Worm (Caenorhabditis elegans) whole organism, young adult: ENCODE measurements around the gene txt-13.

Experiments used
- C06A6.2 ChIP-seq: fragments of 200-800 bp; sonication (Bioruptor generic); conservative IDR thresholded peaks from 2 replicates; pipeline ENCODE4 v1.3.6; 2022; ENCODE audit warnings: missing genetic modification characterization, missing compliant biosample characterization
- F23B12.7 ChIP-seq: sonication (generic microtip); optimal IDR thresholded peaks from 2 replicates; lab custom pipeline; 2017; ENCODE audit warnings: missing genetic modification characterization, mild to moderate bottlenecking, missing compliant biosample characterization, antibody characterized with exemption, moderate library complexity; ENCODE audit not compliant: insufficient read depth
- F39B2.1 ChIP-seq: fragments of 200-800 bp; sonication (Bioruptor generic); IDR thresholded peaks from 2 replicates; pipeline ENCODE4 v1.3.6; 2022; ENCODE audit warnings: missing genetic modification reagents, missing genetic modification characterization, missing compliant biosample characterization
- Y53G8AR.9 ChIP-seq: fragments of 200-800 bp; sonication (Bioruptor generic); conservative IDR thresholded peaks from 2 replicates; pipeline ENCODE4 v1.3.6; 2022; ENCODE audit warnings: missing genetic modification reagents, missing genetic modification characterization, missing compliant biosample characterization
- ZK185.1 ChIP-seq: sonication (generic microtip); optimal IDR thresholded peaks from 2 replicates; lab custom pipeline; 2016; ENCODE audit warnings: mild to moderate bottlenecking, missing genetic modification characterization, missing compliant biosample characterization; ENCODE audit not compliant: poor library complexity, severe bottlenecking
- attf-3 ChIP-seq: fragments of 200-800 bp; sonication (Bioruptor generic); conservative IDR thresholded peaks from 2 replicates; pipeline ENCODE4 v1.3.6; 2022; ENCODE audit warnings: missing genetic modification reagents, missing genetic modification characterization, missing compliant biosample characterization
- attf-5 ChIP-seq: fragments of 200-800 bp; sonication (Bioruptor generic); optimal IDR thresholded peaks from 2 replicates; lab custom pipeline; 2018; ENCODE audit warnings: mild to moderate bottlenecking, missing genetic modification characterization, missing compliant biosample characterization
- bed-1 ChIP-seq: fragments of 200-800 bp; sonication (Bioruptor generic); IDR thresholded peaks from 2 replicates; pipeline ENCODE4 v1.3.6; 2022; ENCODE audit warnings: missing genetic modification reagents, missing genetic modification characterization, missing compliant biosample characterization
- cebp-1 ChIP-seq, 2 experiments: fragments of 200-800 bp in 1 of 2; sonication (Bioruptor generic) in 1 of 2; sonication (generic microtip) in 1 of 2; IDR thresholded peaks in 1 of 2; optimal IDR thresholded peaks in 1 of 2; 2 replicates each; pipeline versions ENCODE4 v1.3.6 to Lab custom; 2017 to 2022; ENCODE audit warnings: missing compliant biosample characterization in 2 of 2, missing genetic modification characterization in 2 of 2, mild to moderate bottlenecking in 1 of 2, missing genetic modification reagents in 1 of 2, moderate library complexity in 1 of 2
- ceh-100 ChIP-seq: fragments of 200-800 bp; sonication (Bioruptor generic); IDR thresholded peaks from 2 replicates; pipeline ENCODE4 v1.3.6; 2022; ENCODE audit warnings: missing genetic modification reagents, missing genetic modification characterization, missing compliant biosample characterization
- ceh-27 ChIP-seq: fragments of 200-800 bp; sonication (Bioruptor generic); optimal IDR thresholded peaks from 2 replicates; lab custom pipeline; 2018; ENCODE audit warnings: mild to moderate bottlenecking, missing genetic modification characterization, moderate library complexity, missing compliant biosample characterization
- dox-1 ChIP-seq: fragments of 200-800 bp; sonication (Bioruptor generic); IDR thresholded peaks from 2 replicates; pipeline ENCODE4 v1.3.6; 2022; ENCODE audit warnings: missing genetic modification reagents, missing genetic modification characterization, missing compliant biosample characterization
- egl-18 ChIP-seq: fragments of 200-800 bp; sonication (Bioruptor generic); IDR thresholded peaks from 2 replicates; pipeline ENCODE4 v1.3.6; 2022; ENCODE audit warnings: missing genetic modification reagents, missing genetic modification characterization, missing compliant biosample characterization
- egl-44 ChIP-seq: fragments of 200-800 bp; sonication (Bioruptor generic); IDR thresholded peaks from 2 replicates; pipeline ENCODE4 v1.3.6; 2022; ENCODE audit warnings: missing genetic modification reagents, missing genetic modification characterization, missing compliant biosample characterization
- hlh-12 ChIP-seq: sonication (generic microtip); optimal IDR thresholded peaks from 2 replicates; lab custom pipeline; 2016; ENCODE audit warnings: missing genetic modification characterization, missing compliant biosample characterization
- hlh-26 ChIP-seq: fragments of 200-800 bp; sonication (Bioruptor generic); conservative IDR thresholded peaks from 2 replicates; pipeline ENCODE4 v1.3.6; 2022; ENCODE audit warnings: missing genetic modification reagents, missing genetic modification characterization, missing compliant biosample characterization
- let-526 ChIP-seq: fragments of 200-800 bp; sonication (Bioruptor generic); IDR thresholded peaks from 2 replicates; pipeline ENCODE4 v1.3.6; 2022; ENCODE audit warnings: missing genetic modification reagents, missing genetic modification characterization, missing compliant biosample characterization
- lsl-1 ChIP-seq: fragments of 200-800 bp; sonication (Bioruptor generic); optimal IDR thresholded peaks from 2 replicates; lab custom pipeline; 2018; ENCODE audit warnings: mild to moderate bottlenecking, missing genetic modification characterization, moderate library complexity, missing compliant biosample characterization
- madf-3 ChIP-seq: fragments of 200-800 bp; sonication (Bioruptor generic); IDR thresholded peaks from 2 replicates; pipeline ENCODE4 v1.3.6; 2022; ENCODE audit warnings: missing genetic modification reagents, missing genetic modification characterization, missing compliant biosample characterization
- madf-8 ChIP-seq: fragments of 200-800 bp; sonication (Bioruptor generic); conservative IDR thresholded peaks from 2 replicates; pipeline ENCODE4 v1.3.6; 2022; ENCODE audit warnings: missing genetic modification reagents, missing genetic modification characterization, missing compliant biosample characterization
- mcd-1 ChIP-seq: fragments of 200-800 bp; sonication (Bioruptor generic); IDR thresholded peaks from 2 replicates; pipeline ENCODE4 v1.3.6; 2022; ENCODE audit warnings: missing genetic modification reagents, missing genetic modification characterization, missing compliant biosample characterization
- nfya-1 ChIP-seq: sonication (generic microtip); optimal IDR thresholded peaks from 2 replicates; lab custom pipeline; 2017; ENCODE audit warnings: antibody characterized with exemption, missing compliant biosample characterization, missing genetic modification characterization, borderline replicate concordance; ENCODE audit not compliant: insufficient read depth
- nfyb-1 ChIP-seq: fragments of 200-800 bp; sonication (Bioruptor generic); IDR thresholded peaks from 2 replicates; pipeline ENCODE4 v1.3.6; 2022; ENCODE audit warnings: missing genetic modification reagents, missing genetic modification characterization, missing compliant biosample characterization
- nhr-179 ChIP-seq: sonication (generic microtip); optimal IDR thresholded peaks from 2 replicates; lab custom pipeline; 2016; ENCODE audit warnings: mild to moderate bottlenecking, missing genetic modification characterization, missing compliant biosample characterization
- nhr-80 ChIP-seq: sonication (generic microtip); optimal IDR thresholded peaks from 2 replicates; lab custom pipeline; 2016; ENCODE audit warnings: missing genetic modification characterization, missing compliant biosample characterization
- pbrm-1 ChIP-seq: fragments of 200-800 bp; sonication (Bioruptor generic); IDR thresholded peaks from 2 replicates; pipeline ENCODE4 v1.3.6; 2022; ENCODE audit warnings: missing genetic modification reagents, missing genetic modification characterization, missing compliant biosample characterization
- rec-8 ChIP-seq, 2 experiments: sonication (generic microtip); optimal IDR thresholded peaks; 2 replicates each; lab custom pipeline; 2016; ENCODE audit warnings: mild to moderate bottlenecking in 2 of 2, missing genetic modification characterization in 2 of 2, missing genetic modification reagents in 2 of 2, missing genotype in 2 of 2, missing biosample characterization in 1 of 2, missing compliant biosample characterization in 1 of 2, moderate library complexity in 1 of 2
- zfh-2 ChIP-seq: fragments of 200-800 bp; sonication (Bioruptor generic); conservative IDR thresholded peaks from 2 replicates; pipeline ENCODE4 v1.3.6; 2022; ENCODE audit warnings: missing genetic modification reagents, missing genetic modification characterization, missing compliant biosample characterization
- ztf-18 ChIP-seq: sonication (generic microtip); optimal IDR thresholded peaks from 2 replicates; lab custom pipeline; 2016; ENCODE audit warnings: missing genotype, mild to moderate bottlenecking, missing genetic modification characterization, missing compliant biosample characterization
- ztf-6 ChIP-seq: fragments of 200-800 bp; sonication (Bioruptor generic); IDR thresholded peaks from 2 replicates; pipeline ENCODE4 v1.3.6; 2022; ENCODE audit warnings: missing genetic modification reagents, missing genetic modification characterization, missing compliant biosample characterization

The txt-13 gene

DNA sequence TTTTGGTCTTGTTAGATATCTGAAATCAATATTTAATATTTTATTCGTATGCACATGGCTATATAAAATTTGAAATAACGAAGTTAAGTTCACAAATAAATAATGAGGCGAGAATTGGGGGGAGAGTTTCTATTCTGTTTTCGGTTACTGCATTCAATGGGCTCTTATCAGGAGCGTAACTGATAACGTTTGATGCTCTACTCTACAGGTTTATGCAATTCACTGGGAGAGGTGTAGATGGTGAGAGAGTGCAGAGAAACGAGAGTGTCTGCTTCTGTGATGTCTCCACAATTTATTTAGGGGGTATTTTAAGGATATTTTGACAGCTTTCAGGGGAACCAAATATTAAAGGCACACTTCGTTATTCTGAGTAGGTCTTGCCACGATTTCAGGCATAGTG lies 24.4 kb downstream of the txt-13 start, which contains the start of gene C14A4.6:
Gene C14A4.6, minus strand, starts transcription at position 19 of the 400 bp plus-strand sequence.
- no peak for TF ChIP-seq ceh-100 (GFP tag; lab: Robert Waterston, UW)
- TF ChIP-seq nfyb-1 (GFP tag; lab: Robert Waterston, UW) = no peak
- TF ChIP-seq nhr-80 (tag; lab: Kevin White, UChicago) = peak; percentile 72
- TF ChIP-seq bed-1 (GFP tag; lab: Robert Waterston, UW) = no peak
- 0 out of 2 replicates have a peak, but pooled peaks have one; percentile 28 for TF ChIP-seq dox-1 (GFP tag; lab: Robert Waterston, UW)
- TF ChIP-seq madf-8 (GFP tag; lab: Robert Waterston, UW) = no peak
- TF ChIP-seq ztf-18 (tag; lab: Kevin White, UChicago) = no peak
- no peak for TF ChIP-seq pbrm-1 (GFP tag; lab: Robert Waterston, UW)

DNA sequence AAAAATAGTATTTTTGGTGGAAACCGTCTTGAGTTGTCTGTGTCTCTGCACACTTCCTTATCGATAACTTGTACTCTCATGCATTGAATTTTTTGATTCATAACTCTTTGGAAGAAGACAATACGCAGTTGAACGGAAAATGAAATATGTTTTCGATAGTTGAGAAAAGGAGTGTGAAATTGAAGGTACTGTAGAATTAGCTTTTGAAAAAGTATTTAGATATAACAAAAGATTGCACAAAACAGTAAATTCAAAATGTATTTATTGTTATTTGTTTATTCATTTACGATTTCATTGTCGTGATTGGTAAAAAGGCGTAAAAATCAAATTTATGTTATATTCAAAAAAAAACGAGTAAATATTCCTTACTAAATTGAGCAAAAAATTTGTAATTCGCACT lies 26.1 kb downstream of the txt-13 start, which contains the start of gene C14A4.7:
Gene C14A4.7, minus strand, starts transcription at position 101 of the 400 bp plus-strand sequence.
- no peak for TF ChIP-seq nfya-1 (tag; lab: Kevin White, UChicago)
- TF ChIP-seq zfh-2 = no peak
- peak; percentile 23 for TF ChIP-seq nhr-80 (tag; lab: Kevin White, UChicago)
- TF ChIP-seq egl-44 (GFP tag; lab: Robert Waterston, UW) = no peak
- TF ChIP-seq hlh-12 (tag; lab: Kevin White, UChicago) = no peak
- TF ChIP-seq Y53G8AR.9 (GFP tag; lab: Robert Waterston, UW) = no peak
- no peak for TF ChIP-seq F23B12.7 (tag; lab: Kevin White, UChicago)
- TF ChIP-seq, all 124 proteins: peak for 1

DNA sequence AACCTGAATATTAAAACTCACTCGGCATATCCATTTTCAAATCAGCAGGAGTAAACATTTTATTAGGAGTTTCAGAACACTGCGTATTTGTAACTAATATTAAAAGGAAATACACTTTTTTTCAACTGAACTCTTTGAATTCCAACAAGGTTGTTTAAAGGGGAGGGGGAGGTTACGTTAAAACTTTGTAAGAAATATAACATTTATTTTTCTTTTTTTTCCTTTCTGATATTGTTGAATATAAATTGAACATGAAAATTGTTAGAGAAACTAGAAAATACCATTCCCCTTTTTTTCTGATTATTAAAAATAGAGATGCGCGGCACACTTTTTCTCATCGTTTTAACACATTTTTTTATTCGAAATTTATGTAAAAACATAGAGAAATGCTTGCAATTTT lies 27.6 kb downstream of the txt-13 start, which contains the start of gene C14A4.8:
Gene C14A4.8, minus strand, starts transcription at position 101 of the 400 bp plus-strand sequence.
- no peak for TF ChIP-seq ztf-18 (tag; lab: Kevin White, UChicago)
- no peak for TF ChIP-seq F39B2.1 (GFP tag; lab: Robert Waterston, UW)
- TF ChIP-seq attf-3 (GFP tag; lab: Robert Waterston, UW) = no peak
- no peak for TF ChIP-seq ceh-27 (GFP tag; lab: Kevin White, UChicago)
- TF ChIP-seq egl-18 (GFP tag; lab: Robert Waterston, UW) = no peak
- no peak for TF ChIP-seq ceh-100 (GFP tag; lab: Robert Waterston, UW)
- TF ChIP-seq cebp-1 (GFP tag; IDR thresholded peaks at IDR 0.05; lab: Robert Waterston, UW) = no peak
- no peak for TF ChIP-seq cebp-1 (tag; optimal IDR thresholded peaks at IDR 0.05; lab: Kevin White, UChicago)
- no peak for TF ChIP-seq madf-3 (GFP tag; lab: Robert Waterston, UW)
- no peak for TF ChIP-seq attf-5 (GFP tag; lab: Kevin White, UChicago)
- TF ChIP-seq hlh-26 (GFP tag; lab: Robert Waterston, UW) = no peak
- TF ChIP-seq dox-1 (GFP tag; lab: Robert Waterston, UW) = no peak
- TF ChIP-seq ztf-6 (GFP tag; lab: Robert Waterston, UW) = no peak
- TF ChIP-seq ZK185.1 (tag; lab: Kevin White, UChicago) = no peak

DNA sequence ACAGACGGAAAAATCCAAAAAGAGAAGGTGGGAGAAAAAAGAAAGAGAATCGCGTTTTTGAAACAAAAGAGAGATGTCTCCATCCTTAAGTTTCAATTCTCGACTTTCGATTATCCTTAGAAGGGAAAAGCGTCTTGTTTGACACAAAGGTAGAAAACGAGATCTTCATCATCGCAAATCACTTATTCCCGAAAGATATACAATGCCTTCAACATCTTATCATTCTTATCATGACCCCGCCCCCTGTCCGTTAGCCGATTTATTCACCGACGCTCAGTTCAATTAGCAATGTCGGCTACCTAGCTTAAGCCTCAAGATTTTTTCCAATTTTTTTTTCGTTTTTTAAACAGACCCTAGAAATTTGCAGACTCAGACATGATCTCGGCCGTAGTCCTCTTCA lies 28.6 kb downstream of the txt-13 start, which contains the start of gene C14A4.9:
Gene C14A4.9, plus strand, starts transcription at position 368 of the 400 bp plus-strand sequence.
- TF ChIP-seq nhr-179 (tag; lab: Kevin White, UChicago) = no peak
- TF ChIP-seq lsl-1 (GFP tag; lab: Kevin White, UChicago) = no peak
- no peak for TF ChIP-seq mcd-1 (GFP tag; lab: Robert Waterston, UW)
- no peak for TF ChIP-seq let-526 (GFP tag; lab: Robert Waterston, UW)
- no peak for TF ChIP-seq rec-8 (tag; optimal IDR thresholded peaks at IDR 0.05; lab: Kevin White, UChicago)
- no peak for TF ChIP-seq C06A6.2 (GFP tag; lab: Robert Waterston, UW)
- TF ChIP-seq hlh-26 (GFP tag; lab: Robert Waterston, UW) = no peak
- no peak for TF ChIP-seq nhr-80 (tag; lab: Kevin White, UChicago)
